Fruit fly (Drosophila melanogaster) whole organism, embryonic: ENCODE data around the gene Cpr64Ab.

Experiments
- Ada2b ChIP-seq: fragments of 200-800 bp; sonication (Bioruptor generic); IDR thresholded peaks from 2 replicates; pipeline ENCODE4 v1.3.6; 2022; ENCODE audit warnings: missing biosample characterization, missing genetic modification characterization
- CG10543 ChIP-seq: fragments of 200-800 bp; sonication (Bioruptor generic); optimal IDR thresholded peaks from 3 replicates; lab custom pipeline; 2017; ENCODE audit warnings: missing biosample characterization, mild to moderate bottlenecking, missing genetic modification characterization, moderate library complexity
- CG11398 ChIP-seq: fragments of 200-800 bp; sonication (Bioruptor generic); optimal IDR thresholded peaks from 2 replicates; lab custom pipeline; 2016; ENCODE audit warnings: missing biosample characterization, missing genetic modification characterization
- CG14667 ChIP-seq: fragments of 200-800 bp; sonication (Bioruptor generic); IDR thresholded peaks from 2 replicates; pipeline ENCODE4 v1.3.6; 2022; ENCODE audit warnings: missing biosample characterization, missing genetic modification characterization
- CG15514 ChIP-seq: fragments of 200-800 bp; sonication (Bioruptor generic); optimal IDR thresholded peaks from 3 replicates; lab custom pipeline; 2017; ENCODE audit warnings: missing biosample characterization, missing genetic modification characterization, mild to moderate bottlenecking, moderate library complexity, missing genetic modification reagents
- CG17912 ChIP-seq: fragments of 200-800 bp; sonication (Bioruptor generic); optimal IDR thresholded peaks from 2 replicates; lab custom pipeline; 2018; ENCODE audit warnings: missing biosample characterization, mild to moderate bottlenecking, missing genetic modification characterization
- CG18599 ChIP-seq: fragments of 200-800 bp; sonication (Bioruptor generic); optimal IDR thresholded peaks from 3 replicates; lab custom pipeline; 2017; ENCODE audit warnings: missing biosample characterization, missing genetic modification characterization, mild to moderate bottlenecking, moderate library complexity, missing genetic modification reagents
- CG2120 ChIP-seq: fragments of 200-800 bp; sonication (Bioruptor generic); optimal IDR thresholded peaks from 3 replicates; lab custom pipeline; 2016; ENCODE audit warnings: missing biosample characterization, missing genetic modification characterization
- CG34376 ChIP-seq: fragments of 200-800 bp; sonication (Bioruptor generic); optimal IDR thresholded peaks from 2 replicates; lab custom pipeline; 2018; ENCODE audit warnings: missing biosample characterization, mild to moderate bottlenecking, missing genetic modification characterization
- CG3995 ChIP-seq: fragments of 200-800 bp; sonication (Bioruptor generic); optimal IDR thresholded peaks from 3 replicates; lab custom pipeline; 2016; ENCODE audit warnings: missing biosample characterization, missing genetic modification characterization
- CG42726 ChIP-seq: fragments of 200-800 bp; sonication (Bioruptor generic); IDR thresholded peaks from 2 replicates; pipeline ENCODE4 v1.3.6; 2022; ENCODE audit warnings: missing biosample characterization, missing genetic modification characterization; ENCODE audit not compliant: partially characterized antibody
- CG6272 ChIP-seq: fragments of 200-800 bp; sonication (Bioruptor generic); IDR thresholded peaks from 2 replicates; pipeline ENCODE4 v1.3.6; 2022; ENCODE audit warnings: missing biosample characterization, missing genetic modification characterization
- CG9437 ChIP-seq: fragments of 200-800 bp; sonication (Bioruptor generic); optimal IDR thresholded peaks from 2 replicates; lab custom pipeline; 2018; ENCODE audit warnings: missing biosample characterization, mild to moderate bottlenecking, missing genetic modification characterization
- Dll ChIP-seq: fragments of 200-800 bp; sonication (Bioruptor generic); IDR thresholded peaks from 4 replicates; pipeline ENCODE4 v1.3.6; 2022; ENCODE audit warnings: missing biosample characterization, missing genetic modification characterization; ENCODE audit not compliant: partially characterized antibody
- Doc3 ChIP-seq: fragments of 200-800 bp; sonication (Bioruptor generic); IDR thresholded peaks from 3 replicates; pipeline ENCODE4 v1.3.6; 2022; ENCODE audit warnings: missing biosample characterization, missing genetic modification characterization; ENCODE audit not compliant: partially characterized antibody
- Dp ChIP-seq: fragments of 200-800 bp; sonication (Bioruptor generic); optimal IDR thresholded peaks from 2 replicates; lab custom pipeline; 2018; ENCODE audit warnings: missing biosample characterization, mild to moderate bottlenecking, missing genetic modification characterization, moderate library complexity
- Elba2 ChIP-seq: fragments of 200-800 bp; sonication (Bioruptor generic); optimal IDR thresholded peaks from 3 replicates; lab custom pipeline; 2016; ENCODE audit warnings: missing biosample characterization, missing genetic modification characterization
- Ets65A ChIP-seq: fragments of 200-800 bp; sonication (Bioruptor generic); peaks from one replicate; lab custom pipeline; 2016; ENCODE audit warnings: missing biosample characterization, missing genetic modification characterization
- HLH54F ChIP-seq: fragments of 200-800 bp; sonication (Bioruptor generic); optimal IDR thresholded peaks from 3 replicates; lab custom pipeline; 2016; ENCODE audit warnings: missing biosample characterization, missing genetic modification characterization
- Hr51 ChIP-seq, 2 experiments: fragments of 200-800 bp; sonication (Bioruptor generic); optimal IDR thresholded peaks; 2 replicates in 1 of 2; 3 replicates in 1 of 2; lab custom pipeline; 2016 to 2018; ENCODE audit warnings: missing biosample characterization in 2 of 2, missing genetic modification characterization in 2 of 2, mild to moderate bottlenecking in 1 of 2, moderate library complexity in 1 of 2
- NC2α ChIP-seq: fragments of 200-800 bp; sonication (Bioruptor generic); optimal IDR thresholded peaks from 2 replicates; lab custom pipeline; 2016; ENCODE audit warnings: missing biosample characterization, missing genetic modification characterization
- Pdp1 ChIP-seq, 2 experiments: fragments of 200-800 bp; sonication (Bioruptor generic); optimal IDR thresholded peaks; 3 replicates each; lab custom pipeline; 2016; ENCODE audit warnings: missing biosample characterization in 2 of 2, missing genetic modification characterization in 2 of 2, mild to moderate bottlenecking in 1 of 2, moderate library complexity in 1 of 2
- Poxn ChIP-seq: fragments of 200-800 bp; sonication (Bioruptor generic); IDR thresholded peaks from 2 replicates; pipeline ENCODE4 v1.3.6; 2022; ENCODE audit warnings: missing biosample characterization, missing genetic modification characterization
- Rfx ChIP-seq: fragments of 200-800 bp; sonication (Bioruptor generic); IDR thresholded peaks from 2 replicates; pipeline ENCODE4 v1.3.6; 2022; ENCODE audit warnings: missing biosample characterization, missing genetic modification characterization
- Sry-β ChIP-seq: fragments of 200-800 bp; sonication (Bioruptor generic); optimal IDR thresholded peaks from 2 replicates; lab custom pipeline; 2018; ENCODE audit warnings: missing biosample characterization, mild to moderate bottlenecking, missing genetic modification characterization, moderate library complexity
- Trl ChIP-seq, 3 experiments: fragments of >200 bp in 2 of 3; fragments of 200-800 bp in 1 of 3; sonication (Bioruptor generic) in 1 of 3; optimal IDR thresholded peaks; 2 replicates in 1 of 3; 3 replicates in 2 of 3; lab custom pipeline; 2016 to 2017; ENCODE audit warnings: missing biosample characterization in 1 of 3, missing genetic modification characterization in 1 of 3
- Xbp1 ChIP-seq: fragments of 200-800 bp; sonication (Bioruptor generic); optimal IDR thresholded peaks from 3 replicates; lab custom pipeline; 2016; ENCODE audit warnings: missing biosample characterization, mild to moderate bottlenecking, missing genetic modification characterization
- Xrp1 ChIP-seq: fragments of 200-800 bp; sonication (Bioruptor generic); IDR thresholded peaks from 2 replicates; pipeline ENCODE4 v1.3.6; 2022; ENCODE audit warnings: missing biosample characterization, missing genetic modification characterization
- ewg ChIP-seq: fragments of 200-800 bp; sonication (Bioruptor generic); optimal IDR thresholded peaks from 3 replicates; lab custom pipeline; 2017; ENCODE audit warnings: mild to moderate bottlenecking, missing biosample characterization, missing genetic modification reagents, missing genetic modification characterization
- gsb ChIP-seq: fragments of 200-800 bp; sonication (Bioruptor generic); IDR thresholded peaks from 2 replicates; pipeline ENCODE4 v1.3.6; 2022; ENCODE audit warnings: missing biosample characterization, missing genetic modification characterization
- gsb-n ChIP-seq: fragments of 200-800 bp; sonication (Bioruptor generic); optimal IDR thresholded peaks from 3 replicates; lab custom pipeline; 2018; ENCODE audit warnings: missing biosample characterization, mild to moderate bottlenecking, missing genetic modification characterization
- mld ChIP-seq: fragments of 200-800 bp; sonication (Bioruptor generic); IDR thresholded peaks from 3 replicates; pipeline ENCODE4 v1.3.6; 2022; ENCODE audit warnings: missing biosample characterization, missing genetic modification characterization; ENCODE audit not compliant: partially characterized antibody
- nerfin-1 ChIP-seq: fragments of 200-800 bp; sonication (Bioruptor generic); optimal IDR thresholded peaks from 3 replicates; lab custom pipeline; 2019; ENCODE audit warnings: missing biosample characterization, mild to moderate bottlenecking, missing genetic modification characterization, moderate library complexity
- row ChIP-seq: fragments of 200-800 bp; sonication (Bioruptor generic); IDR thresholded peaks from 3 replicates; pipeline ENCODE4 v1.3.6; 2022; ENCODE audit warnings: missing biosample characterization, missing genetic modification characterization
- sc ChIP-seq, 3 experiments: fragments of >200 bp in 2 of 3; fragments of 200-800 bp in 1 of 3; sonication (Bioruptor generic) in 1 of 3; optimal IDR thresholded peaks; 2 replicates in 2 of 3; 3 replicates in 1 of 3; lab custom pipeline; 2017; ENCODE audit warnings: mild to moderate bottlenecking in 1 of 3, missing biosample characterization in 1 of 3, missing genetic modification characterization in 1 of 3, missing genetic modification reagents in 1 of 3
- so ChIP-seq: fragments of 200-800 bp; sonication (Bioruptor generic); IDR thresholded peaks from 3 replicates; pipeline ENCODE4 v1.3.6; 2022; ENCODE audit warnings: missing biosample characterization, missing genetic modification characterization
- zen2 ChIP-seq: fragments of 200-800 bp; sonication (Bioruptor generic); IDR thresholded peaks from 3 replicates; pipeline ENCODE4 v1.3.6; 2022; ENCODE audit warnings: missing biosample characterization, missing genetic modification characterization; ENCODE audit not compliant: partially characterized antibody
- zf30C ChIP-seq: fragments of 200-800 bp; sonication (Bioruptor generic); optimal IDR thresholded peaks from 3 replicates; lab custom pipeline; 2018; ENCODE audit warnings: missing biosample characterization, mild to moderate bottlenecking, missing genetic modification characterization
- zfh2 ChIP-seq: fragments of 200-800 bp; sonication (Bioruptor generic); optimal IDR thresholded peaks from 2 replicates; lab custom pipeline; 2016; ENCODE audit warnings: missing biosample characterization, missing genetic modification characterization

Cpr64Ab gene

DNA sequence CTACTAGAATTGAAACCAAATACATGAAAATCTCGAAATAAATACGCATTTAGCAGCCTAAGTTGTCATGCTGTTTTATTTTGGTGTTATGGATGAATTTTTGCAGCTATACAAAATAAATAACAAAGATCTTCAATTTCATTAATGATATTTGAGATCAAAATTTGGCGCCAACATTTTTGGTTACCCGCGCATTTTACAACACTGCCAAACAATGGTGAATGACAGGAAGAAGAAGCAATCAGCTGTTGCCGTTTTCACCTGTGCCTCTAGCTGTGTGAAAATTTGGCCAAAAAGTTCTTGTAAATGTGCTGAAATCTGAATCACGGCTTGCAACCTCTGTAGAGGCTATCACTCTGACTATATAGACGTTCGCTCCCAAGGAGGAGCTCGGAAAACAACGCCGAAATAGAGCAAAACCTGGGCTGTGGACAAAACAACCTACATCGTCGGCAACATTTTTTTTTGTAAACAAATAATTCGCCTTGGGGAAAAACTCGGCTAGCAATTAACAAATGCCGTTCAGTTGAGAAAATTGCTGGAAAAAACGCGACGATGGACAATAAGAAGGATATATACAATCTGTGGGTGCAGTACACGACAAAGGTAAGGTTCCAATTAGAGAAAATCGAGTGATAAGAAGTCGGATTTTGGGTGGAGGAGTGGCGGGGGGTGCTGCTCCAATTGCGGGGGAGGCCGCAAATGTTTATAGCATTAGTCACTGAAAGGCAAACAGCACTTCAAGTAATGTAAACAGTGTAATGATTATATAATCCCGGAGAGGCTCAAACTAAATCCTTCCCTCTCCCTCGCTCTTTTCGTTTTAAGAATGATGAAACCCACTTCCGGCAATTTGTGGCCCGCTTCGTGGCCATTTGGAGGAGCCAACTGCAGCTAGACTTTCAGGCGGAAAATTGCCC is 17.4 kb downstream of the Cpr64Ab start, which contains the start of gene CG43367 (continued):
- no peak for TF ChIP-seq Poxn
- peak; percentile 22 for TF ChIP-seq CG17912 (GFP tag; lab: Kevin White, UChicago)
- peak; percentile 18 for TF ChIP-seq HLH54F (GFP tag; lab: Kevin White, UChicago)
- 0 out of 3 replicates have a peak, but pooled peaks have one; percentile 33 for TF ChIP-seq so (GFP tag; lab: Robert Waterston, UW)
- TF ChIP-seq Xbp1 (GFP tag; lab: Kevin White, UChicago) = no peak
- peak; percentile 10 for TF ChIP-seq CG11398 (GFP tag; lab: Kevin White, UChicago)
- peak; percentile 23; the same call in 1 of the 2 replicates for TF ChIP-seq Xrp1 (GFP tag; lab: Robert Waterston, UW)
- peak; percentile 97 for TF ChIP-seq Dp (GFP tag; lab: Kevin White, UChicago)
- TF ChIP-seq Hr51 (GFP tag; optimal IDR thresholded peaks at IDR 0.05; lab: Kevin White, UChicago) = no peak
- TF ChIP-seq zen2 (GFP tag; lab: Robert Waterston, UW) = no peak
- peak; percentile 29 for TF ChIP-seq CG15514 (GFP tag; lab: Kevin White, UChicago)
- peak; percentile 82 for TF ChIP-seq Elba2
- TF ChIP-seq zfh2 (GFP tag; lab: Kevin White, UChicago) = no peak
- TF ChIP-seq sc (optimal IDR thresholded peaks at IDR 0.05; lab: Kevin White, UChicago) = no peak
- TF ChIP-seq sc (GFP tag; optimal IDR thresholded peaks at IDR 0.05; lab: Kevin White, UChicago) = no peak
- TF ChIP-seq Dll = 0 out of 4 replicates have a peak, but pooled peaks have one; percentile 32
- peak; percentile 8 for TF ChIP-seq nerfin-1 (tag; lab: Kevin White, UChicago)
- peak; percentile 67 for TF ChIP-seq Rfx
- TF ChIP-seq, all 482 proteins: peak for 69

DNA sequence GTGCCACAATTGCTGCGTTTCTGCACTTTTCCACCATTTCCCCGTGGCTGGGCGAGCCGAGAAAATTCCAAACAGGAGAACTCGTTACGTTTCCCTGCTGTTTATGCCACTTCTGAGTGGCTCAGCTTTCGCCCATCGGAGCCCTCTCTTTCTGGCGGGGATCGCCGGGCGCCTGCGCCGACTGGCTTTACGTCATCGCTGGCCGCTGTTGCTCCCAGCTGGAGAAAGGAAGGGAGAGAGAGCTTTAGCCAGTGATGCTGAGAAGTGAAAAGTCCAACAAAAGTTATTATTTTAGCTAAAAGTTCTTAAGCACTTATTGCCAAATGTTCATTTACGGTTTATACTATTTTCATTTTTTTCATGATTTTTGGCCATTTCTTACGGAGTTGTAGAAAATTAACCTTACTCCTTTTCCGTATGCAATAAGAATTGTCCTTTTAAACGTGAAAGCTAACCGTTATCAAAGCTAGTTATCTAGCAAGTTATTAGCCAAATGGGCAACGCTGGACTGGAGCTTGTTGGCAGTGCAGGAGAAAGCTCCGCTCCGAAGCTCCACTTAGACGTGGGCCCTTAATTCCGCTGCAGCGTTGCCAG is 23.3 kb downstream of the Cpr64Ab start, which contains the start of the genes Teh2 and tipE:
Gene Teh2 (minus strand): TSS at position 94 of the 594 bp plus-strand sequence.
Gene tipE (plus strand): TSS at position 570 of the 594 bp plus-strand sequence.
- TF ChIP-seq gsb (GFP tag; lab: Robert Waterston, UW) (no peak), row (GFP tag; lab: Robert Waterston, UW) (peak; percentile 58), CG14667 (GFP tag; lab: Robert Waterston, UW) (no peak), NC2α (no peak), CG3995 (GFP tag; lab: Kevin White, UChicago) (peak; percentile 3), gsb-n (tag; lab: Kevin White, UChicago) (no peak), Sry-β (GFP tag; lab: Kevin White, UChicago) (peak; percentile 86), CG42726 (GFP tag; lab: Robert Waterston, UW) (no peak), Trl (optimal IDR thresholded peaks at IDR 0.05; lab: Kevin White, UChicago) (peak; percentile 3 to 18), Trl (GFP tag; optimal IDR thresholded peaks at IDR 0.05; lab: Kevin White, UChicago) (no peak), CG2120 (GFP tag; lab: Kevin White, UChicago) (peak; percentile 18), HLH54F (GFP tag; lab: Kevin White, UChicago) (no peak), Doc3 (GFP tag; lab: Robert Waterston, UW) (no peak), CG34376 (no peak), CG18599 (GFP tag; lab: Kevin White, UChicago) (peak; percentile 16), CG10543 (no peak), Ets65A (GFP tag; lab: Kevin White, UChicago) (peak; percentile 61), ewg (GFP tag; lab: Kevin White, UChicago) (peak; percentile 89), mld (no peak), CG9437 (peak; percentile 23), CG15514 (GFP tag; lab: Kevin White, UChicago) (peak; percentile 5), CG6272 (no peak), Pdp1 (GFP tag; optimal IDR thresholded peaks at IDR 0.05; lab: Kevin White, UChicago) (peak in 1 of 2 experiments; percentile 50), zf30C (no peak), Ada2b (no peak)
